Fruit fly (Drosophila melanogaster): ENCODE data around the gene CAHbeta.

Gene CAHbeta

dm6 chr3R:9013765-9014380, 33.2 kb downstream of the CAHbeta start:
- TF ChIP-seq psq (optimal IDR thresholded peaks at IDR 0.05): no peak
- no peak for TF ChIP-seq usp (GFP tag; optimal IDR thresholded peaks at IDR 0.05)
- TF ChIP-seq pan (optimal IDR thresholded peaks at IDR 0.05): no peak
- TF ChIP-seq CG8478 (optimal IDR thresholded peaks at IDR 0.05): no peak
- no peak for TF ChIP-seq Dll (optimal IDR thresholded peaks at IDR 0.05)
- TF ChIP-seq EcR (GFP tag; optimal IDR thresholded peaks at IDR 0.05): no peak

dm6 chr3R:9014859-9015466, 34.3 kb downstream of the CAHbeta start, which contains the start of the genes Kcmf1, Sf3b5 and CG11986:
Gene Kcmf1 (minus strand): TSS chr3R:9014909.
Gene Sf3b5 (minus strand): TSS chr3R:9015341.
Gene CG11986 (plus strand): TSS chr3R:9015446.
- no peak for TF ChIP-seq Dll (optimal IDR thresholded peaks at IDR 0.05)
- TF ChIP-seq EcR (GFP tag; optimal IDR thresholded peaks at IDR 0.05): no peak
- no peak for TF ChIP-seq CG8478 (optimal IDR thresholded peaks at IDR 0.05)
- TF ChIP-seq psq (optimal IDR thresholded peaks at IDR 0.05): no peak
- no peak for TF ChIP-seq usp (GFP tag; optimal IDR thresholded peaks at IDR 0.05)
- no peak for TF ChIP-seq pan (optimal IDR thresholded peaks at IDR 0.05)

dm6 chr3R:9016869-9017268, 36.2 kb downstream of the CAHbeta start:
- no peak for TF ChIP-seq EcR (GFP tag; optimal IDR thresholded peaks at IDR 0.05)
- TF ChIP-seq usp (GFP tag; optimal IDR thresholded peaks at IDR 0.05): no peak
- no peak for TF ChIP-seq pan (optimal IDR thresholded peaks at IDR 0.05)
- no peak for TF ChIP-seq CG8478 (optimal IDR thresholded peaks at IDR 0.05)
- TF ChIP-seq Dll (optimal IDR thresholded peaks at IDR 0.05): no peak
- no peak for TF ChIP-seq psq (optimal IDR thresholded peaks at IDR 0.05)

dm6 chr3R:9019689-9020138, 39.1 kb downstream of the CAHbeta start, which contains the start of gene tgo:
Gene tgo (minus strand): TSS chr3R:9020022.
- TF ChIP-seq Dll (optimal IDR thresholded peaks at IDR 0.05) (no peak), EcR (GFP tag; optimal IDR thresholded peaks at IDR 0.05) (no peak), psq (optimal IDR thresholded peaks at IDR 0.05) (no peak), pan (optimal IDR thresholded peaks at IDR 0.05) (no peak), CG8478 (optimal IDR thresholded peaks at IDR 0.05) (no peak)

- TF ChIP-seq usp (GFP tag; optimal IDR thresholded peaks at IDR 0.05): no peak
- no peak for TF ChIP-seq pan (optimal IDR thresholded peaks at IDR 0.05)
- no peak for TF ChIP-seq psq (optimal IDR thresholded peaks at IDR 0.05)
- no peak for TF ChIP-seq CG8478 (optimal IDR thresholded peaks at IDR 0.05)
- no peak for TF ChIP-seq EcR (GFP tag; optimal IDR thresholded peaks at IDR 0.05)
Measured at dm6 chr3R:9023934-9024333, 43.3 kb downstream of the CAHbeta start.

DNA sequence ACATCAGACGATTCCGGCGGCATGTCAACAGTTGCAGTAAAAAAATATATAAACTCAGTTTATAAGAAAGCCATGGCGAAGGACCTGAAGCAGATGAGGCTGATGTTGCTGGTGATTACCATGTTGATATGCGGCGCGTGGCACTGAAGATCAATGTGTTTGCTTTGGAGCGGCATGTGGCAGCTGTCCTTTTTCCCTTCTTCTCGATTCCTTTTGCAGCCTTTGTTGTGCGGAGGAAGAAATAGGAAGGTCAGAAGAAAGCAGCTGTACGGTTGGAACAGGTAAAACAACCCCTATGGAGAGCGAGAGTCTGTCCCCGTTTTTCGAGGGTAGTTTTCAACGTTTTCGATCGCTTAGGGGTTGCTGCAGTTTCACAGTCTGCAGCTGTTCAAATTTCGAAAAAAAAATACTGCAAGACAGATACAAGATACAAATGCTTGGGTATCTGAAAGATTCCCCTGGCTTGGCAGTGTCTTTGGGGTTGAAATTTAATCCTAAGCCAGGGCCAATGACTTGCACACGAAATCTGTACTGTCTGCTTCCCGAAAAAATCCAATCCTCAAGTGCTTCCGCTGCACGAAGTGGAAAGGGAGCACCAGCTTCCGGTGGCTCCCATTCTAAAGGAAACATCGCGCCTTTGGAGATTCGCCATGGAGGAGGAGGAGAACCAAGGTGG, 44.3 kb downstream of the CAHbeta start:
- TF ChIP-seq EcR (GFP tag; optimal IDR thresholded peaks at IDR 0.05) (no peak), CG8478 (optimal IDR thresholded peaks at IDR 0.05) (no peak), pan (optimal IDR thresholded peaks at IDR 0.05) (no peak), psq (optimal IDR thresholded peaks at IDR 0.05) (no peak), Dll (optimal IDR thresholded peaks at IDR 0.05) (no peak), usp (GFP tag; optimal IDR thresholded peaks at IDR 0.05) (no peak)

dm6 chr3R:9027082-9027481, 46.4 kb downstream of the CAHbeta start:
- TF ChIP-seq CG8478 (optimal IDR thresholded peaks at IDR 0.05) (no peak), EcR (GFP tag; optimal IDR thresholded peaks at IDR 0.05) (no peak), usp (GFP tag; optimal IDR thresholded peaks at IDR 0.05) (no peak), Dll (optimal IDR thresholded peaks at IDR 0.05) (no peak), pan (optimal IDR thresholded peaks at IDR 0.05) (no peak), psq (optimal IDR thresholded peaks at IDR 0.05) (no peak)

- TF ChIP-seq Dll (optimal IDR thresholded peaks at IDR 0.05) (no peak), EcR (GFP tag; optimal IDR thresholded peaks at IDR 0.05) (no peak), usp (GFP tag; optimal IDR thresholded peaks at IDR 0.05) (no peak), pan (optimal IDR thresholded peaks at IDR 0.05) (no peak), psq (optimal IDR thresholded peaks at IDR 0.05) (no peak), CG8478 (optimal IDR thresholded peaks at IDR 0.05) (no peak)
Measured at dm6 chr3R:9028690-9029089, 48.0 kb downstream of the CAHbeta start.

DNA sequence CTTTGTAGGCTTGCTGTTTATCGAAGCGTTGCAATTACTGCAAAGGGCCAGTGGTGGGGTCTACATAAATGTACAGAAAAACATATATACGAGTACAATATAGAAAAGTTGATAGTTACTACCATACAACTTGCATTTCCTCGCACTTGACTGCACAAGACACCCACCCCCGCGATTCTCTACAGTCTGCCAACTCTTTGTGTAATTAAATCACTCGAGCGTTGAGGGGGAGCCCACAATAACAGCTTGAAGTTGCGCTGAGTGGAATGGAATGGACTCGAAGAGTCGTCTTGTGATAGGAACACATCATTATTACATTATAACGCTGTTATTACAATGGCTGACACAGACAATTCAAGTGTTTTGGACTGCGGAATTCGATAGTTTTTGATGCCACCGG, 48.8 kb downstream of the CAHbeta start:
- no peak for TF ChIP-seq EcR (GFP tag; optimal IDR thresholded peaks at IDR 0.05)
- no peak for TF ChIP-seq psq (optimal IDR thresholded peaks at IDR 0.05)
- no peak for TF ChIP-seq CG8478 (optimal IDR thresholded peaks at IDR 0.05)
- no peak for TF ChIP-seq usp (GFP tag; optimal IDR thresholded peaks at IDR 0.05)
- TF ChIP-seq pan (optimal IDR thresholded peaks at IDR 0.05): no peak
- TF ChIP-seq Dll (optimal IDR thresholded peaks at IDR 0.05): no peak

DNA sequence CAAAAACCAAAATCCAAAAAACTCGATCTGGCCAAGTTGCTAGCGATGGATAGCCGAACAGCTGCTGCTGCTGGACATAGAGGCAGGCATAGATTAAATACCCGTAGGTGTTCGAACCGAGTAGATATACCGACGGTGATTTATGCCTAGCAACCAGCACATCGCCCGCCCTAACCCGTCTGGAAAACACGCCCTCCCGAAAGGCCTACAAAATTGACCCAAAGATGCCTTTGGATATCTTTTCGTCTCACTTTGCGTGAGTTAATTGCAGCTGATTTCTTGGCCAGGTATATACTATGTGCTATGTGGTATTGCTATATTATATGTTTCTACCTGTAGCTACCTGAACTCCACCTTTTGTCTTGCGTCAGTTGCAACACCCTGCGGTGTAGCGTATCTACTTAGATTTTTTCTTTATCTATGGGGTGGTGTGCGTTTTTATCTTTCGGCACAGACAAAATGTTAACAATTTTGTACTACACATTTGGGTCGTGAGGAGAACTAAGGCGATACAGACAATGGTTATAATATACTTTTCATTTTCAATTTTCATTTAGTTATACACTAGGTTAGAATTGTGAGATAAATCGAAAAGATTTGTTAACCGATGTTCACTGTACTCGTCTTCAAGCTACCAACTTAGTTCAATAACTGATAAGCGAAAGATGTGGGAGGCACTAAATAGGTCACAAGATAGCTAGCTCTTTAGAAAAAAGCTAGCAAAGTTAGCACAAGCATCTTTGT, 49.5 kb downstream of the CAHbeta start:
- TF ChIP-seq pan (optimal IDR thresholded peaks at IDR 0.05) (no peak), EcR (GFP tag; optimal IDR thresholded peaks at IDR 0.05) (no peak), psq (optimal IDR thresholded peaks at IDR 0.05) (no peak), CG8478 (optimal IDR thresholded peaks at IDR 0.05) (no peak), Dll (optimal IDR thresholded peaks at IDR 0.05) (no peak), usp (GFP tag; optimal IDR thresholded peaks at IDR 0.05) (no peak)

DNA sequence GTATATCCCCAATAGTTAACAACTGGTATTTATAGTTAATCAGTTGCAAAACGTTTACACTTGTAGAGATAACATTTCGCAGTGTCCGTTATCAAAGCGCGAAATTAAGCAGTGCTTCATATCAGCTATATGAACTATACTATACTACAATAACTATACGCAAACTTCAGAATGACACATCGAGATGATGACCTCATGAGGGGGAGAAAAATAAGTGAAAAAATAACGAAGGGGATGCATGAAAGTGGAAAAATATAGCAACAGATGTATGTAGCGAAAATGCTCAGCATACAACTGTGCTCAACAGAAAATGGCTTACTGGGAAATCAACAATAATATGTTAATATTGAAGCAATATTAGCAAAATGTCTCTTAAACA, 50.1 kb downstream of the CAHbeta start:
- TF ChIP-seq usp (GFP tag; optimal IDR thresholded peaks at IDR 0.05) (no peak), pan (optimal IDR thresholded peaks at IDR 0.05) (no peak), Dll (optimal IDR thresholded peaks at IDR 0.05) (no peak), psq (optimal IDR thresholded peaks at IDR 0.05) (no peak), CG8478 (optimal IDR thresholded peaks at IDR 0.05) (no peak), EcR (GFP tag; optimal IDR thresholded peaks at IDR 0.05) (no peak)
